Fruit fly (Drosophila melanogaster): ENCODE data around the gene Pfdn6.

Pfdn6 gene

dm6 chr3L:19924771-19925304 lies 1.4 kb downstream of the Pfdn6 start, which contains the start of gene Grasp65 (continued):
- TF ChIP-seq Nf-YC (tag; optimal IDR thresholded peaks at IDR 0.05), result peak; percentile 77
- TF ChIP-seq nom (GFP tag; optimal IDR thresholded peaks at IDR 0.05), result peak; percentile 45
- TF ChIP-seq zfh1 (GFP tag; IDR thresholded peaks at IDR 0.05), result no peak
- no peak for TF ChIP-seq Jarid2 (GFP tag; optimal IDR thresholded peaks at IDR 0.05)
- peak; percentile 21 for TF ChIP-seq stwl (tag; optimal IDR thresholded peaks at IDR 0.05)
- TF ChIP-seq dmrt99B (tag; optimal IDR thresholded peaks at IDR 0.05), result no peak
- TF ChIP-seq CG34422 (GFP tag; IDR thresholded peaks at IDR 0.05), result 0 out of 3 replicates have a peak, but pooled peaks have one; percentile 12

- TF ChIP-seq prd (optimal IDR thresholded peaks at IDR 0.05) (no peak), prd (GFP tag; IDR thresholded peaks at IDR 0.05) (peak; percentile 74), kay (GFP tag; optimal IDR thresholded peaks at IDR 0.05) (peak; percentile 65), dysf (GFP tag; IDR thresholded peaks at IDR 0.05) (peak; percentile 60; the same call in 2 of the 3 replicates), CG11695 (GFP tag; IDR thresholded peaks at IDR 0.05) (peak; percentile 27; the same call in 1 of the 3 replicates), ranshi (GFP tag; IDR thresholded peaks at IDR 0.05) (peak; percentile 59), CG2120 (GFP tag; optimal IDR thresholded peaks at IDR 0.05) (peak; percentile 84), CG6683 (GFP tag; optimal IDR thresholded peaks at IDR 0.05) (no peak), CG12942 (GFP tag; optimal IDR thresholded peaks at IDR 0.05) (peak; percentile 9), trh (GFP tag; optimal IDR thresholded peaks at IDR 0.05) (peak; percentile 35), CG3847 (GFP tag; IDR thresholded peaks at IDR 0.05) (peak; percentile 80), Deaf1 (tag; optimal IDR thresholded peaks at IDR 0.05) (no peak), CG12659 (GFP tag; optimal IDR thresholded peaks at IDR 0.05) (peak; percentile 77), bcd (GFP tag; optimal IDR thresholded peaks at IDR 0.05) (peak; percentile 53), CG12391 (tag; optimal IDR thresholded peaks at IDR 0.05) (peak; percentile 82), tin (GFP tag; optimal IDR thresholded peaks at IDR 0.05) (peak; percentile 75), CG15514 (GFP tag; optimal IDR thresholded peaks at IDR 0.05) (peak; percentile 83), Hmr (GFP tag; optimal IDR thresholded peaks at IDR 0.05) (peak; percentile 70), Max (GFP tag; optimal IDR thresholded peaks at IDR 0.05) (peak; percentile 68), CG3995 (GFP tag; optimal IDR thresholded peaks at IDR 0.05) (peak; percentile 32), CG12744 (GFP tag; optimal IDR thresholded peaks at IDR 0.05) (peak; percentile 54), CG10543 (GFP tag; optimal IDR thresholded peaks at IDR 0.05) (peak; percentile 7), CG10462 (GFP tag; optimal IDR thresholded peaks at IDR 0.05) (peak; percentile 28), Chrac-16 (GFP tag; optimal IDR thresholded peaks at IDR 0.05) (peak; percentile 66), CG4424 (GFP tag; optimal IDR thresholded peaks at IDR 0.05) (peak; percentile 57), E2f1 (GFP tag; IDR thresholded peaks at IDR 0.05) (peak; percentile 45), CG13894 (tag; optimal IDR thresholded peaks at IDR 0.05) (peak; percentile 64), pnt (GFP tag; optimal IDR thresholded peaks at IDR 0.05) (peak; percentile 51), nau (GFP tag; optimal IDR thresholded peaks at IDR 0.05) (no peak), D19A (tag; optimal IDR thresholded peaks at IDR 0.05) (peak; percentile 16), Doc3 (GFP tag; IDR thresholded peaks at IDR 0.05; ENCODE audit: partially characterized antibody) (no peak), CG17829 (tag; optimal IDR thresholded peaks at IDR 0.05) (peak; percentile 79), C15 (GFP tag; IDR thresholded peaks at IDR 0.05) (0 out of 3 replicates have a peak, but pooled peaks have one; percentile 19), CG30020 (tag; optimal IDR thresholded peaks at IDR 0.05) (peak; percentile 85), CG2116 (GFP tag; optimal IDR thresholded peaks at IDR 0.05) (peak; percentile 74), ap (GFP tag; IDR thresholded peaks at IDR 0.05) (no peak), Myb (GFP tag; optimal IDR thresholded peaks at IDR 0.05) (peak; percentile 32), ci (GFP tag; IDR thresholded peaks at IDR 0.05) (peak; percentile 67; the same call in 2 of the 3 replicates), bab2 (GFP tag; optimal IDR thresholded peaks at IDR 0.05) (peak; percentile 73), dmrt99B (tag; optimal IDR thresholded peaks at IDR 0.05) (peak; percentile 37), Nf-YB (GFP tag; optimal IDR thresholded peaks at IDR 0.05) (peak; percentile 15), slou (GFP tag; optimal IDR thresholded peaks at IDR 0.05) (no peak)
These were observed 5.1 kb downstream of the Pfdn6 start, which contains the start of the genes CG8004 and RhoGDI for dm6 chr3L:19928435-19929011. CG8004 (minus strand) TSS chr3L:19928508. RhoGDI (plus strand) TSS chr3L:19928743.

Data from whole organism, embryonic.